Worm (Caenorhabditis elegans) whole organism, L4 larva: ENCODE measurements around the gene col-158.
A peak's percentile ranks its signal among the peaks of the same experiment; 100 is the strongest.

Source experiments
- D1046.2 ChIP-seq: fragments of 200-800 bp; sonication (Bioruptor generic); IDR thresholded peaks from 2 replicates; pipeline ENCODE4 v1.3.6; 2022; ENCODE audit warnings: missing genetic modification characterization, missing compliant biosample characterization
- F44E2.7 ChIP-seq: fragments of 200-800 bp; sonication (Bioruptor generic); IDR thresholded peaks from 2 replicates; pipeline ENCODE4 v2.1.2; 2022; ENCODE audit warnings: missing genetic modification characterization, missing compliant biosample characterization
- F49E8.2 ChIP-seq: sonication (generic microtip); optimal IDR thresholded peaks from 2 replicates; lab custom pipeline; 2016; ENCODE audit warnings: missing compliant biosample characterization, mild to moderate bottlenecking, missing genetic modification characterization, borderline replicate concordance
- T26A8.4 ChIP-seq: fragments of 200-800 bp; sonication (Bioruptor generic); IDR thresholded peaks from 2 replicates; pipeline ENCODE4 v1.3.6; 2022; ENCODE audit warnings: missing genetic modification characterization, missing compliant biosample characterization
- Y105C5A.15 ChIP-seq: fragments of 200-800 bp; sonication (Bioruptor generic); IDR thresholded peaks from 2 replicates; pipeline ENCODE4 v1.3.6; 2022; ENCODE audit warnings: missing genetic modification characterization, missing compliant biosample characterization
- Y75B8A.6 ChIP-seq: fragments of 200-800 bp; sonication (Bioruptor generic); IDR thresholded peaks from 2 replicates; pipeline ENCODE4 v1.3.6; 2022; ENCODE audit warnings: missing genetic modification reagents, missing genetic modification characterization, missing compliant biosample characterization
- ama-1 ChIP-seq: fragments of 150-350 bp; optimal IDR thresholded peaks from 2 replicates; lab custom pipeline; 2014; ENCODE audit warnings: inconsistent platforms, mixed read lengths
- arid-1 ChIP-seq: fragments of 200-800 bp; sonication (Bioruptor generic); conservative IDR thresholded peaks from 2 replicates; pipeline ENCODE4 v1.3.6; 2022; ENCODE audit warnings: missing genetic modification reagents, missing genetic modification characterization, missing compliant biosample characterization
- daf-12 ChIP-seq: fragments of 150-350 bp; optimal IDR thresholded peaks from 2 replicates; lab custom pipeline; 2014; ENCODE audit warnings: missing biosample characterization, missing genetic modification reagents, missing genetic modification characterization
- dmd-6 ChIP-seq: fragments of 200-800 bp; sonication (Bioruptor generic); IDR thresholded peaks from 2 replicates; pipeline ENCODE4 v1.3.6; 2022; ENCODE audit warnings: missing genetic modification reagents, missing genetic modification characterization, missing compliant biosample characterization
- dve-1 ChIP-seq: sonication (generic microtip); optimal IDR thresholded peaks from 2 replicates; lab custom pipeline; 2017; ENCODE audit warnings: antibody characterized with exemption, mild to moderate bottlenecking, missing genetic modification characterization, missing compliant biosample characterization; ENCODE audit not compliant: insufficient read depth
- hif-1 ChIP-seq, 2 experiments: sonication (generic microtip); optimal IDR thresholded peaks; 2 replicates each; lab custom pipeline; 2016 to 2017; ENCODE audit warnings: missing compliant biosample characterization in 2 of 2, missing genetic modification characterization in 2 of 2, missing genetic modification reagents in 2 of 2, missing genotype in 2 of 2, mild to moderate bottlenecking in 1 of 2
- hlh-11 ChIP-seq: fragments of 200-800 bp; sonication (Bioruptor generic); optimal IDR thresholded peaks from 2 replicates; lab custom pipeline; 2018; ENCODE audit warnings: mild to moderate bottlenecking, missing genetic modification characterization, missing compliant biosample characterization
- hmg-1.1 ChIP-seq: fragments of 200-800 bp; sonication (Bioruptor generic); IDR thresholded peaks from 2 replicates; pipeline ENCODE4 v1.3.6; 2022; ENCODE audit warnings: missing genetic modification reagents, missing genetic modification characterization, missing compliant biosample characterization
- lim-7 ChIP-seq: fragments of 200-800 bp; sonication (Bioruptor generic); IDR thresholded peaks from 2 replicates; pipeline ENCODE4 v1.3.6; 2022; ENCODE audit warnings: missing genetic modification characterization, missing compliant biosample characterization
- lin-38 ChIP-seq: fragments of 200-800 bp; sonication (Bioruptor generic); IDR thresholded peaks from 2 replicates; pipeline ENCODE4 v1.3.6; 2022; ENCODE audit warnings: missing genetic modification reagents, missing genetic modification characterization, missing compliant biosample characterization
- lsy-2 ChIP-seq, 2 experiments: fragments of 150-350 bp in 1 of 2; sonication (generic microtip) in 1 of 2; optimal IDR thresholded peaks; 2 replicates each; lab custom pipeline; 2014 to 2017; ENCODE audit warnings: missing biosample characterization in 2 of 2, missing genetic modification characterization in 2 of 2
- madf-5 ChIP-seq, 2 experiments: fragments of 200-800 bp; sonication (Bioruptor generic); IDR thresholded peaks; 2 replicates each; pipeline ENCODE4 v1.3.6; 2022; ENCODE audit warnings: missing compliant biosample characterization in 2 of 2, missing genetic modification characterization in 2 of 2
- mep-1 ChIP-seq: fragments of 150-350 bp; sonication (generic microtip); optimal IDR thresholded peaks from 3 replicates; lab custom pipeline; 2014; ENCODE audit warnings: missing biosample characterization, missing genetic modification characterization
- mes-2 ChIP-seq: sonication (generic microtip); optimal IDR thresholded peaks from 2 replicates; lab custom pipeline; 2016; ENCODE audit warnings: missing genotype, mild to moderate bottlenecking, missing genetic modification characterization, missing compliant biosample characterization; ENCODE audit not compliant: poor library complexity, severe bottlenecking
- mxl-2 ChIP-seq: fragments of 200-800 bp; sonication (Bioruptor generic); conservative IDR thresholded peaks from 2 replicates; pipeline ENCODE4 v1.3.6; 2022; ENCODE audit warnings: missing genetic modification reagents, missing genetic modification characterization, missing compliant biosample characterization
- nhr-102 ChIP-seq: sonication (generic microtip); optimal IDR thresholded peaks from 2 replicates; lab custom pipeline; 2016; ENCODE audit warnings: mild to moderate bottlenecking, missing genetic modification characterization, moderate library complexity, missing compliant biosample characterization
- nhr-111 ChIP-seq: fragments of 200-800 bp; sonication (Bioruptor generic); optimal IDR thresholded peaks from 2 replicates; lab custom pipeline; 2018; ENCODE audit warnings: mild to moderate bottlenecking, missing genetic modification characterization, missing compliant biosample characterization
- nhr-25 ChIP-seq: sonication (generic microtip); optimal IDR thresholded peaks from 2 replicates; lab custom pipeline; 2017; ENCODE audit warnings: missing genetic modification characterization, mild to moderate bottlenecking, missing compliant biosample characterization, antibody characterized with exemption, moderate library complexity, borderline replicate concordance; ENCODE audit not compliant: insufficient read depth
- nhr-42 ChIP-seq: fragments of 200-800 bp; sonication (Bioruptor generic); IDR thresholded peaks from 2 replicates; pipeline ENCODE4 v1.3.6; 2022; ENCODE audit warnings: missing genetic modification characterization, missing compliant biosample characterization
- nhr-48 ChIP-seq: sonication (generic microtip); optimal IDR thresholded peaks from 2 replicates; lab custom pipeline; 2016; ENCODE audit warnings: mild to moderate bottlenecking, missing genetic modification characterization, missing compliant biosample characterization
- pha-4 ChIP-seq, 2 experiments: fragments of 150-350 bp in 1 of 2; fragments of 200-800 bp in 1 of 2; sonication (Bioruptor generic) in 1 of 2; IDR thresholded peaks in 1 of 2; optimal IDR thresholded peaks in 1 of 2; 2 replicates each; pipeline versions ENCODE4 v1.3.6 to Lab custom; 2014 to 2022; ENCODE audit warnings: missing genetic modification characterization in 2 of 2, missing genetic modification reagents in 2 of 2, missing biosample characterization in 1 of 2, missing compliant biosample characterization in 1 of 2
- php-3 ChIP-seq: fragments of 200-800 bp; sonication (Bioruptor generic); IDR thresholded peaks from 2 replicates; pipeline ENCODE4 v1.3.6; 2022; ENCODE audit warnings: missing genetic modification reagents, missing genetic modification characterization, missing compliant biosample characterization
- rbr-2 ChIP-seq: sonication (generic microtip); optimal IDR thresholded peaks from 2 replicates; lab custom pipeline; 2016; ENCODE audit warnings: missing genotype, missing genetic modification characterization, missing compliant biosample characterization
- saeg-2 ChIP-seq: fragments of 200-800 bp; sonication (Bioruptor generic); IDR thresholded peaks from 2 replicates; pipeline ENCODE4 v1.3.6; 2022; ENCODE audit warnings: missing genetic modification reagents, missing genetic modification characterization, missing compliant biosample characterization
- sdz-12 ChIP-seq: fragments of 200-800 bp; sonication (Bioruptor generic); optimal IDR thresholded peaks from 2 replicates; lab custom pipeline; 2018; ENCODE audit warnings: mild to moderate bottlenecking, missing genetic modification characterization, missing compliant biosample characterization
- set-16 ChIP-seq: fragments of 200-800 bp; sonication (Bioruptor generic); IDR thresholded peaks from 2 replicates; pipeline ENCODE4 v1.3.6; 2022; ENCODE audit warnings: missing genetic modification reagents, missing genetic modification characterization, missing compliant biosample characterization
- snpc-1.2 ChIP-seq: fragments of 200-800 bp; sonication (Bioruptor generic); IDR thresholded peaks from 2 replicates; pipeline ENCODE4 v1.3.6; 2022; ENCODE audit warnings: missing genetic modification reagents, missing genetic modification characterization, missing compliant biosample characterization
- spr-3 ChIP-seq: fragments of 200-800 bp; sonication (Bioruptor generic); optimal IDR thresholded peaks from 2 replicates; lab custom pipeline; 2018; ENCODE audit warnings: mild to moderate bottlenecking, missing genetic modification characterization, missing compliant biosample characterization
- unc-39 ChIP-seq: sonication (generic microtip); optimal IDR thresholded peaks from 2 replicates; lab custom pipeline; 2017; ENCODE audit warnings: missing biosample characterization, missing genetic modification characterization
- zfp-3 ChIP-seq: fragments of 200-800 bp; sonication (Bioruptor generic); conservative IDR thresholded peaks from 2 replicates; pipeline ENCODE4 v1.3.6; 2022; ENCODE audit warnings: missing genetic modification reagents, missing genetic modification characterization, missing compliant biosample characterization

col-158 gene

ce11 chrV:11815566-11815965, 13.8 kb upstream of the col-158 start:
- TF ChIP-seq unc-39 (tag; lab: Kevin White, UChicago): no peak
- no peak for TF ChIP-seq rbr-2 (tag; lab: Kevin White, UChicago)
- TF ChIP-seq nhr-42 (GFP tag; lab: Robert Waterston, UW): no peak
- no peak for TF ChIP-seq F49E8.2 (tag; lab: Kevin White, UChicago)
- no peak for TF ChIP-seq sdz-12 (GFP tag; lab: Kevin White, UChicago)
- no peak for TF ChIP-seq spr-3 (GFP tag; lab: Kevin White, UChicago)
- no peak for TF ChIP-seq daf-12 (tag; lab: Kevin White, UChicago)
- TF ChIP-seq nhr-48 (tag; lab: Kevin White, UChicago): no peak
- TF ChIP-seq dve-1: no peak
- no peak for TF ChIP-seq mep-1 (tag; lab: Kevin White, UChicago)
- TF ChIP-seq mes-2 (tag; lab: Kevin White, UChicago): no peak
- no peak for TF ChIP-seq madf-5 (GFP tag; IDR thresholded peaks at IDR 0.05; lab: Robert Waterston, UW)
- no peak for TF ChIP-seq nhr-25
- TF ChIP-seq, all 104 proteins: peak for 0

DNA sequence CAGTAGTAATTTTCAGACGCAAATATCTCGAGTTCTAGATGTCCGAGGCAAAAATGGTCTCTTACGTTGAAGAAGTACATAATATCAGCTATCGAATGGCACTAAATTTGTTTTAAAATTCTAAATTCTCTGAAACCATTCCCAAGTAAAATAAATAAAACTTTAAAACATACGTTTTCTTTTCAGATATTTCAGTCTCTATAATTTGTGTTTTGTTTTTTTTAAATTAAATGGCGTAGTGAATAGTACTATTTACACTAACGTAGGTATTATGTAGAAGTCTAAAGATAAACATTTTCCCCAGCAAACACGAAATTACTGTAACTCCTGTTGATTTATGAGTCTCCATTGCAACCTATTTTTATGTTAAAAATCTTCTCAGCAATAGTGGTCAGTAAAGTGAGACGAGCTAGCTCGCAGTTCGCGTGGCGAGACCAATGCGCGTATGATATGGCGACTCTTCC, 12.1 kb upstream of the col-158 start:
- TF ChIP-seq arid-1 (GFP tag; lab: Robert Waterston, UW) (peak; percentile 67), lin-38 (peak; percentile 63), php-3 (GFP tag; lab: Robert Waterston, UW) (peak; percentile 58; the same call in 1 of the 2 replicates), Y105C5A.15 (0 out of 2 replicates have a peak, but pooled peaks have one; percentile 59), ama-1 (lab: Kevin White, UChicago) (no peak), lsy-2 (tag; optimal IDR thresholded peaks at IDR 0.05; lab: Kevin White, UChicago) (peak in 1 of 2 experiments; percentile 24), set-16 (GFP tag; lab: Robert Waterston, UW) (no peak), dmd-6 (GFP tag; lab: Robert Waterston, UW) (peak; percentile 25; the same call in 1 of the 2 replicates), mep-1 (tag; lab: Kevin White, UChicago) (peak; percentile 48), snpc-1.2 (GFP tag; lab: Robert Waterston, UW) (no peak), daf-12 (tag; lab: Kevin White, UChicago) (no peak), saeg-2 (0 out of 2 replicates have a peak, but pooled peaks have one; percentile 26), hlh-11 (tag; lab: Kevin White, UChicago) (peak; percentile 4), T26A8.4 (GFP tag; lab: Robert Waterston, UW) (peak; percentile 74), lim-7 (GFP tag; lab: Robert Waterston, UW) (0 out of 2 replicates have a peak, but pooled peaks have one; percentile 10), Y75B8A.6 (peak; percentile 7; the same call in 1 of the 2 replicates), hif-1 (tag; optimal IDR thresholded peaks at IDR 0.05; lab: Kevin White, UChicago) (peak in 1 of 2 experiments; percentile 11), F44E2.7 (GFP tag; lab: Robert Waterston, UW) (0 out of 2 replicates have a peak, but pooled peaks have one; percentile 14), mxl-2 (no peak), pha-4 (GFP tag; IDR thresholded peaks at IDR 0.05; lab: Robert Waterston, UW) (peak; percentile 72; the same call in 1 of the 2 replicates), pha-4 (tag; optimal IDR thresholded peaks at IDR 0.05; lab: Kevin White, UChicago) (no peak), nhr-111 (no peak), zfp-3 (GFP tag; lab: Robert Waterston, UW) (peak; percentile 91), nhr-42 (GFP tag; lab: Robert Waterston, UW) (0 out of 2 replicates have a peak, but pooled peaks have one; percentile 72), hmg-1.1 (peak; percentile 24; the same call in 1 of the 2 replicates), nhr-102 (peak; percentile 55), D1046.2 (GFP tag; lab: Robert Waterston, UW) (peak; percentile 69; the same call in 1 of the 2 replicates), madf-5 (GFP tag; IDR thresholded peaks at IDR 0.05; lab: Robert Waterston, UW) (0 out of 4 replicates have a peak, but pooled peaks of 1 of the 2 experiments have one; percentile 29)
